Worm (Caenorhabditis elegans) whole organism, late embryonic: Measurements from ENCODE around the gene F46F5.14.

ENCODE experiments used
- C08G9.2 ChIP-seq: sonication (generic microtip); optimal IDR thresholded peaks from 2 replicates; lab custom pipeline; 2016; ENCODE audit warnings: mild to moderate bottlenecking, missing genetic modification characterization, moderate library complexity, missing compliant biosample characterization
- dmd-4 ChIP-seq: sonication (generic microtip); optimal IDR thresholded peaks from 2 replicates; lab custom pipeline; 2016; ENCODE audit warnings: borderline replicate concordance, missing genetic modification characterization, missing compliant biosample characterization
- elt-2 ChIP-seq: sonication (generic microtip); optimal IDR thresholded peaks from 2 replicates; lab custom pipeline; 2016; ENCODE audit warnings: missing genetic modification reagents, missing genetic modification characterization, missing compliant biosample characterization
- ets-4 ChIP-seq: sonication (generic microtip); optimal IDR thresholded peaks from 2 replicates; lab custom pipeline; 2016; ENCODE audit warnings: missing genetic modification characterization, missing compliant biosample characterization
- hlh-30 ChIP-seq: sonication (generic microtip); optimal IDR thresholded peaks from 2 replicates; lab custom pipeline; 2017; ENCODE audit warnings: antibody characterized with exemption, missing genetic modification characterization, missing compliant biosample characterization; ENCODE audit not compliant: insufficient read depth
- hlh-6 ChIP-seq: sonication (generic microtip); optimal IDR thresholded peaks from 2 replicates; lab custom pipeline; 2016; ENCODE audit warnings: missing genotype, missing genetic modification characterization, missing compliant biosample characterization
- pha-4 ChIP-seq: fragments of 150-350 bp; optimal IDR thresholded peaks from 2 replicates; lab custom pipeline; 2018; ENCODE audit warnings: missing biosample characterization, missing genetic modification reagents, missing genetic modification characterization
- tbx-7 ChIP-seq: sonication (generic microtip); optimal IDR thresholded peaks from 2 replicates; lab custom pipeline; 2016; ENCODE audit warnings: missing genotype, missing genetic modification characterization, missing compliant biosample characterization

DNA sequence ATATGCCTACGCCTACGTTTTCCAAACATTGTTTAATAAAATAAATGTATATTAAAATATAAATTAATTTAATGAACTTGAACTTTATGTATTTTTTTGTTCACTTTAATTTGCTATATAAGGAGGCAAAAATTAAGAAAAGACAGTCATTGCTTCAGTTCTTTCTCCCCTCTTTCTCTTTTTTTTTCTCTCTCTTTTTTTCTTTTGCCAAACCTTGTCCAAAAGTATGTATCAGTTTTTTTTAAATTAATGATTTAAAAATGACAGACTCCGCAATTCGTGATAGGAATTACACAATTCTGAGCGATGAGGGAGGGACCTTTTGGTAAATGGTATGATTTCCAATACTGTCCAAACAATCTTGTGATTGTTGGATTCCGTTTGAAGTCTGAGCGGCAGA lies 3.2 kb downstream of the F46F5.14 start, which contains the start of gene F46F5.13:
- TF ChIP-seq dmd-4 (tag; lab: Kevin White, UChicago), result no peak
- TF ChIP-seq elt-2 (tag; lab: Kevin White, UChicago), result no peak
- TF ChIP-seq tbx-7 (tag; lab: Kevin White, UChicago), result no peak
- TF ChIP-seq pha-4 (tag; lab: Kevin White, UChicago), result no peak
- TF ChIP-seq hlh-6 (tag; lab: Kevin White, UChicago), result no peak
- no peak for TF ChIP-seq ets-4 (tag; lab: Kevin White, UChicago)
- no peak for TF ChIP-seq C08G9.2 (tag; lab: Kevin White, UChicago)
- no peak for TF ChIP-seq hlh-30 (tag; lab: Kevin White, UChicago)
